Fruit fly (Drosophila melanogaster): ENCODE results near the gene CG7054.

dm6 chr3R:22503630-22504029, 38.8 kb downstream of the CG7054 start:
- TF ChIP-seq CG8478 (optimal IDR thresholded peaks at IDR 0.05) (no peak), CTCF (optimal IDR thresholded peaks at IDR 0.05) (no peak)
